Worm (Caenorhabditis elegans) whole organism, midembryonic: Measurements from ENCODE around the gene gar-2.

Source experiments
- T22C8.4 ChIP-seq: fragments of 200-800 bp; sonication (Bioruptor generic); IDR thresholded peaks from 2 replicates; pipeline ENCODE4 v1.3.6; 2022; ENCODE audit warnings: missing genetic modification characterization, missing compliant biosample characterization
- cog-1 ChIP-seq: sonication (generic microtip); optimal IDR thresholded peaks from 2 replicates; lab custom pipeline; 2016; ENCODE audit warnings: missing genetic modification characterization, missing compliant biosample characterization
- flt-1 ChIP-seq: fragments of 200-800 bp; sonication (Bioruptor generic); IDR thresholded peaks from 2 replicates; pipeline ENCODE4 v1.3.6; 2022; ENCODE audit warnings: missing genetic modification characterization, missing compliant biosample characterization
- klf-2 ChIP-seq: fragments of 200-800 bp; sonication (Bioruptor generic); conservative IDR thresholded peaks from 2 replicates; pipeline ENCODE4 v1.3.6; 2022; ENCODE audit warnings: missing genetic modification reagents, missing genetic modification characterization, missing compliant biosample characterization
- tab-1 ChIP-seq: fragments of 200-800 bp; sonication (Bioruptor generic); IDR thresholded peaks from 2 replicates; pipeline ENCODE4 v1.3.6; 2022; ENCODE audit warnings: missing genetic modification characterization, missing compliant biosample characterization
- ztf-29 ChIP-seq: fragments of 200-800 bp; sonication (Bioruptor generic); IDR thresholded peaks from 2 replicates; pipeline ENCODE4 v1.3.6; 2022; ENCODE audit warnings: missing genetic modification reagents, missing genetic modification characterization, missing compliant biosample characterization

ce11 chrIII:6265911-6266310 is 43.3 kb upstream of the gar-2 start, which contains the start of gene srg-6:
- no peak for TF ChIP-seq flt-1
- no peak for TF ChIP-seq ztf-29 (GFP tag; lab: Robert Waterston, UW)
- no peak for TF ChIP-seq klf-2 (GFP tag; lab: Robert Waterston, UW)
- no peak for TF ChIP-seq cog-1 (tag; lab: Kevin White, UChicago)
- no peak for TF ChIP-seq tab-1 (GFP tag; lab: Robert Waterston, UW)
- TF ChIP-seq T22C8.4 (GFP tag; lab: Robert Waterston, UW), result no peak
